Worm (Caenorhabditis elegans): ENCODE results near the gene myrf-2.
A peak's percentile ranks its signal among the peaks of the same experiment; 100 is the strongest.

Gene myrf-2

ce11 chrX:10218779-10219178, 24.6 kb upstream of the myrf-2 start, which contains the start of gene F44A6.5:
Gene F44A6.5 (minus strand): TSS chrX:10218929.
- TF ChIP-seq fos-1 (tag; optimal IDR thresholded peaks at IDR 0.05) (peak; percentile 19), nhr-129 (tag; optimal IDR thresholded peaks at IDR 0.05) (peak; percentile 56), mdl-1 (tag; optimal IDR thresholded peaks at IDR 0.05) (peak in 1 of 2 experiments; percentile 42), sma-9 (GFP tag; optimal IDR thresholded peaks at IDR 0.05) (peak; percentile 69), sma-9 (tag; optimal IDR thresholded peaks at IDR 0.05) (no peak), gmeb-1 (tag; optimal IDR thresholded peaks at IDR 0.05) (peak; percentile 31), F13H6.1 (tag; optimal IDR thresholded peaks at IDR 0.05) (peak; percentile 37), nhr-23 (tag; optimal IDR thresholded peaks at IDR 0.05) (no peak), nhr-6 (tag; optimal IDR thresholded peaks at IDR 0.05) (no peak), mbf-1 (tag; optimal IDR thresholded peaks at IDR 0.05) (no peak), sem-4 (tag; optimal IDR thresholded peaks at IDR 0.05) (no peak), unc-62 (GFP tag; optimal IDR thresholded peaks at IDR 0.05) (no peak), ceh-82 (tag; optimal IDR thresholded peaks at IDR 0.05) (no peak), egl-27 (tag; optimal IDR thresholded peaks at IDR 0.05) (peak; percentile 16), elt-1 (tag; optimal IDR thresholded peaks at IDR 0.05) (no peak), elt-3 (tag; optimal IDR thresholded peaks at IDR 0.05) (no peak), aly-2 (tag; optimal IDR thresholded peaks at IDR 0.05) (no peak), crh-2 (tag; optimal IDR thresholded peaks at IDR 0.05) (peak; percentile 59), sma-3 (GFP tag; optimal IDR thresholded peaks at IDR 0.05) (peak; percentile 49), lin-39 (tag; optimal IDR thresholded peaks at IDR 0.05) (no peak), Y55F3AM.14 (GFP tag; optimal IDR thresholded peaks at IDR 0.05) (no peak), C34F6.9 (tag; optimal IDR thresholded peaks at IDR 0.05) (no peak), unc-39 (tag; optimal IDR thresholded peaks at IDR 0.05) (no peak), blmp-1 (tag; optimal IDR thresholded peaks at IDR 0.05; ENCODE audit: insufficient read depth) (no peak), alr-1 (tag; optimal IDR thresholded peaks at IDR 0.05) (no peak), nhr-11 (tag; optimal IDR thresholded peaks at IDR 0.05) (no peak), ztf-4 (tag; optimal IDR thresholded peaks at IDR 0.05) (no peak), lsy-2 (tag; optimal IDR thresholded peaks at IDR 0.05) (peak in 1 of 2 experiments; percentile 26), nhr-21 (tag; optimal IDR thresholded peaks at IDR 0.05) (peak; percentile 69), nhr-237 (tag; optimal IDR thresholded peaks at IDR 0.05) (no peak), ZK546.5 (tag; optimal IDR thresholded peaks at IDR 0.05) (no peak), skn-1 (tag; optimal IDR thresholded peaks at IDR 0.05) (no peak), lin-13 (GFP tag; optimal IDR thresholded peaks at IDR 0.05) (no peak), nhr-25 (tag; optimal IDR thresholded peaks at IDR 0.05) (peak; percentile 79), lin-11 (tag; optimal IDR thresholded peaks at IDR 0.05) (no peak)

ce11 chrX:10216857-10217256, 22.7 kb upstream of the myrf-2 start:
- TF ChIP-seq sma-9 (GFP tag; optimal IDR thresholded peaks at IDR 0.05) (peak; percentile 5), sma-9 (tag; optimal IDR thresholded peaks at IDR 0.05) (no peak), lsy-2 (tag; optimal IDR thresholded peaks at IDR 0.05) (no peak)

- TF ChIP-seq fos-1 (tag; optimal IDR thresholded peaks at IDR 0.05) (peak; percentile 36), sma-3 (GFP tag; optimal IDR thresholded peaks at IDR 0.05) (no peak), snpc-4 (tag; optimal IDR thresholded peaks at IDR 0.05) (no peak), crh-2 (tag; optimal IDR thresholded peaks at IDR 0.05) (peak; percentile 44), unc-55 (GFP tag; optimal IDR thresholded peaks at IDR 0.05) (peak; percentile 37)
Observed at ce11 chrX:10216344-10216743, 22.2 kb upstream of the myrf-2 start.

ce11 chrX:10215429-10215828, 21.3 kb upstream of the myrf-2 start, which contains the start of gene F44A6.4:
Gene F44A6.4 (minus strand): TSS chrX:10215495.
- TF ChIP-seq unc-39 (tag; optimal IDR thresholded peaks at IDR 0.05) (no peak), nhr-10 (tag; optimal IDR thresholded peaks at IDR 0.05) (no peak), unc-55 (GFP tag; optimal IDR thresholded peaks at IDR 0.05) (peak; percentile 45), lin-11 (tag; optimal IDR thresholded peaks at IDR 0.05) (no peak), nhr-129 (tag; optimal IDR thresholded peaks at IDR 0.05) (no peak), fos-1 (tag; optimal IDR thresholded peaks at IDR 0.05) (no peak), blmp-1 (tag; optimal IDR thresholded peaks at IDR 0.05; ENCODE audit: insufficient read depth) (peak; percentile 44)
